Fruit fly (Drosophila melanogaster): ENCODE measurements around the gene Acsf3.

Acsf3 gene

DNA sequence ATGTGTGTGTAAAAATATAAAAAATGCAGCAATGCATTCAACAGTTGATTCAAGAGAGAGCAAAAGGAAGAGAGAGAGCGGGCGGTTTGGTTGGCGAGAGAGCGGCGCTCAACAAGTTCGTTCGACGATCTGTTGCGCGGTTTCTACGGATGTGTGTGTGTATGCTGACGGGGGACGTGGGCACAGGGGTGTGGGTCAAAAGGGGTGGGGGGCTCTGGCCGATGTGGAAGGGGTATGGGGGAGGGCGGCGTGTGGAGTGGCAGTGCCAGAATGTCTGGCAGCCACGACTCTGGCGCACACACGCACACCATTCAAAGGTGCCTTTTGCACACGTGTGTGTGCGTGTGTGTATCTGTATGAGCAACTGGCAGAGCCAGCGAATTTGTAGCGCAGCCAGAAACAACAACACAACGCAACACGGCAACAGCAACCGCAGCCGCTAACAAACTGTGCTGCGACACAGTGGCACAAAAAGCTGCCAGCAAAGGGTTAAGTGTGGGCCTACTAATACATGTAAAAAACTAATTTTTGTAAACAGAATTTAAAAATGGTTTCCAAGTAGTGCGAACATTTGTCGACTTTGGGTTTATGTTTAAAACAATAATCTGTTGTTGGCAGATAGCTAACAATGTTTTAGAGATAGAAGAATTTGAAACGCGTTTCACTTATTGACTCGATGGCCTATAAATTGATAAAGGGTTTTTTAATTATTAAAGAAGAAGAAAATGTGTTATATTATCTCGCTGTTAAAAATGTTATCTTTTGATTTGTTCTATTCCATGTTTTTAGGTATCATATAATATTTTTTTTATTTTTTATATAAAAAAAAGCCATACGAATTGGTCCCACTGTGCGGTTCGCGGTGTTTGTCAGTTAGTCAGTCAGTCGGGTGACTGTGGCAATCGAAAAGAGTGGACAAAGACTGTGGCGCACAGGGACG is 22.0 kb upstream of the Acsf3 start:
- TF ChIP-seq CG2889 (GFP tag; IDR thresholded peaks at IDR 0.05) (peak; percentile 55; the same call in 1 of the 3 replicates), CG16863 (GFP tag; optimal IDR thresholded peaks at IDR 0.05) (peak; percentile 84), crol (GFP tag; IDR thresholded peaks at IDR 0.05) (peak; percentile 100), sima (GFP tag; optimal IDR thresholded peaks at IDR 0.05) (no peak), so (GFP tag; IDR thresholded peaks at IDR 0.05) (peak; percentile 72; the same call in 2 of the 3 replicates), wdn (GFP tag; IDR thresholded peaks at IDR 0.05) (0 out of 2 replicates have a peak, but pooled peaks have one; percentile 4), CG12942 (GFP tag; optimal IDR thresholded peaks at IDR 0.05) (peak; percentile 75), CG42726 (GFP tag; IDR thresholded peaks at IDR 0.05; ENCODE audit: partially characterized antibody) (peak; percentile 60; the same call in 1 of the 2 replicates), Adf1 (GFP tag; IDR thresholded peaks at IDR 0.05) (peak; percentile 94), Trl (optimal IDR thresholded peaks at IDR 0.05) (peak; percentile 83 to 95), Trl (GFP tag; optimal IDR thresholded peaks at IDR 0.05) (peak; percentile 53), lmd (GFP tag; IDR thresholded peaks at IDR 0.05) (peak; percentile 92), hbn (GFP tag; IDR thresholded peaks at IDR 0.05; ENCODE audit: partially characterized antibody) (no peak), fru (optimal IDR thresholded peaks at IDR 0.05) (no peak), CG30403 (GFP tag; optimal IDR thresholded peaks at IDR 0.05) (peak; percentile 95), CG31365 (tag; optimal IDR thresholded peaks at IDR 0.05) (peak; percentile 22), vfl (GFP tag; optimal IDR thresholded peaks at IDR 0.05) (peak; percentile 70), CG5245 (GFP tag; optimal IDR thresholded peaks at IDR 0.05) (peak; percentile 67), shn (GFP tag; optimal IDR thresholded peaks at IDR 0.05) (peak; percentile 86), ttk (GFP tag; IDR thresholded peaks at IDR 0.05) (peak; percentile 65; the same call in 1 of the 2 replicates), Jarid2 (GFP tag; optimal IDR thresholded peaks at IDR 0.05) (peak; percentile 78), chinmo (GFP tag; IDR thresholded peaks at IDR 0.05; ENCODE audit: partially characterized antibody) (peak; percentile 99), pita (GFP tag; optimal IDR thresholded peaks at IDR 0.05) (no peak), CG14050 (GFP tag; IDR thresholded peaks at IDR 0.05) (peak; percentile 50; the same call in 1 of the 3 replicates), gsb (GFP tag; IDR thresholded peaks at IDR 0.05) (peak; percentile 24; the same call in 1 of the 2 replicates), CG1647 (GFP tag; optimal IDR thresholded peaks at IDR 0.05) (peak; percentile 63), B-H1 (GFP tag; IDR thresholded peaks at IDR 0.05) (peak; percentile 64), CG2120 (GFP tag; optimal IDR thresholded peaks at IDR 0.05) (peak; percentile 87), CG18764 (GFP tag; optimal IDR thresholded peaks at IDR 0.05) (peak; percentile 78), Meics (GFP tag; optimal IDR thresholded peaks at IDR 0.05) (peak; percentile 96), Ptx1 (GFP tag; IDR thresholded peaks at IDR 0.05) (peak; percentile 88), TFAM (GFP tag; optimal IDR thresholded peaks at IDR 0.05) (peak; percentile 30), luna (GFP tag; optimal IDR thresholded peaks at IDR 0.05) (no peak), al (GFP tag; IDR thresholded peaks at IDR 0.05) (peak; percentile 72), Myb (GFP tag; optimal IDR thresholded peaks at IDR 0.05) (peak; percentile 66), croc (GFP tag; conservative IDR thresholded peaks at IDR 0.05) (peak; percentile 86), H15 (GFP tag; IDR thresholded peaks at IDR 0.05) (peak; percentile 72), klu (GFP tag; IDR thresholded peaks at IDR 0.05) (peak; percentile 61), sob (GFP tag; IDR thresholded peaks at IDR 0.05) (peak; percentile 53), CG15269 (tag; optimal IDR thresholded peaks at IDR 0.05) (peak; percentile 94), Nf-YC (tag; optimal IDR thresholded peaks at IDR 0.05) (peak; percentile 87), Med (GFP tag) (peak; percentile 94), sug (tag; optimal IDR thresholded peaks at IDR 0.05) (peak; percentile 58), CG1024 (GFP tag; IDR thresholded peaks at IDR 0.05) (0 out of 2 replicates have a peak, but pooled peaks have one; percentile 6), tna (GFP tag; IDR thresholded peaks at IDR 0.05; ENCODE audit: partially characterized antibody) (no peak), Rx (GFP tag; IDR thresholded peaks at IDR 0.05) (peak; percentile 58; the same call in 1 of the 2 replicates), twi (tag; optimal IDR thresholded peaks at IDR 0.05) (peak; percentile 88), CG2875 (GFP tag; optimal IDR thresholded peaks at IDR 0.05) (peak; percentile 92), pnt (GFP tag; optimal IDR thresholded peaks at IDR 0.05) (peak; percentile 73), CG10209 (GFP tag; optimal IDR thresholded peaks at IDR 0.05) (peak; percentile 98)
